Fruit fly (Drosophila melanogaster): Measurements from ENCODE around the gene Pex1.
A peak's percentile ranks its signal among the peaks of the same experiment; 100 is the strongest.

Gene Pex1

dm6 chr3L:14071621-14072020, at the start of gene Pex1:
Gene Pex1 (plus strand): TSS chr3L:14071892.
- TF ChIP-seq EcR (GFP tag; optimal IDR thresholded peaks at IDR 0.05) (no peak), CG12605 (GFP tag; IDR thresholded peaks at IDR 0.05) (peak; percentile 79), CG4496 (GFP tag; IDR thresholded peaks at IDR 0.05) (0 out of 3 replicates have a peak, but pooled peaks have one; percentile 25), CG8301 (tag; optimal IDR thresholded peaks at IDR 0.05) (no peak), CG17806 (tag; optimal IDR thresholded peaks at IDR 0.05) (no peak), Pif1A (GFP tag; optimal IDR thresholded peaks at IDR 0.05) (no peak)

- TF ChIP-seq Snoo (tag; optimal IDR thresholded peaks at IDR 0.05) (no peak), fd96Ca (GFP tag; IDR thresholded peaks at IDR 0.05) (no peak), CG4496 (GFP tag; IDR thresholded peaks at IDR 0.05) (no peak), CG34367 (tag; optimal IDR thresholded peaks at IDR 0.05) (no peak), CG8159 (tag; optimal IDR thresholded peaks at IDR 0.05) (no peak), gl (tag; optimal IDR thresholded peaks at IDR 0.05) (no peak), EcR (GFP tag; optimal IDR thresholded peaks at IDR 0.05) (no peak), CG12605 (GFP tag; IDR thresholded peaks at IDR 0.05) (no peak), CG8301 (tag; optimal IDR thresholded peaks at IDR 0.05) (no peak), CG13204 (GFP tag; optimal IDR thresholded peaks at IDR 0.05) (no peak), D1 (tag; optimal IDR thresholded peaks at IDR 0.05) (no peak), CG14655 (GFP tag; optimal IDR thresholded peaks at IDR 0.05) (no peak), rn (GFP tag; IDR thresholded peaks at IDR 0.05) (no peak), CG15710 (tag; optimal IDR thresholded peaks at IDR 0.05) (no peak), Ets98B (GFP tag; IDR thresholded peaks at IDR 0.05) (no peak), CG17806 (tag; optimal IDR thresholded peaks at IDR 0.05) (no peak), CG9948 (tag; optimal IDR thresholded peaks at IDR 0.05) (no peak), Pif1A (GFP tag; optimal IDR thresholded peaks at IDR 0.05) (no peak), CG10348 (GFP tag; IDR thresholded peaks at IDR 0.05) (no peak), CG32121 (GFP tag; IDR thresholded peaks at IDR 0.05) (no peak)
These were observed 46.0 kb upstream of the Pex1 start for dm6 chr3L:14025736-14026135.

- TF ChIP-seq CG4496 (GFP tag; IDR thresholded peaks at IDR 0.05) (no peak), CG15710 (tag; optimal IDR thresholded peaks at IDR 0.05) (no peak), CG17806 (tag; optimal IDR thresholded peaks at IDR 0.05) (no peak), EcR (GFP tag; optimal IDR thresholded peaks at IDR 0.05) (no peak), Ets98B (GFP tag; IDR thresholded peaks at IDR 0.05) (no peak), CG12605 (GFP tag; IDR thresholded peaks at IDR 0.05) (no peak)
These were observed 44.1 kb upstream of the Pex1 start for dm6 chr3L:14027549-14027948.

- peak; percentile 49; the same call in 1 of the 2 replicates for TF ChIP-seq CG32121 (GFP tag; IDR thresholded peaks at IDR 0.05)
- TF ChIP-seq CG14655 (GFP tag; optimal IDR thresholded peaks at IDR 0.05) = no peak
- TF ChIP-seq CG4496 (GFP tag; IDR thresholded peaks at IDR 0.05) = peak; percentile 77
- TF ChIP-seq CG34367 (tag; optimal IDR thresholded peaks at IDR 0.05) = no peak
- 0 out of 2 replicates have a peak, but pooled peaks have one; percentile 64 for TF ChIP-seq Ets98B (GFP tag; IDR thresholded peaks at IDR 0.05)
- TF ChIP-seq CG12605 (GFP tag; IDR thresholded peaks at IDR 0.05) = peak; percentile 66
- TF ChIP-seq gl (tag; optimal IDR thresholded peaks at IDR 0.05) = peak; percentile 40
These were observed 43.0 kb upstream of the Pex1 start, which contains the start of gene Ptip for dm6 chr3L:14028485-14029384. Gene Ptip (minus strand): TSS chr3L:14029121.

DNA sequence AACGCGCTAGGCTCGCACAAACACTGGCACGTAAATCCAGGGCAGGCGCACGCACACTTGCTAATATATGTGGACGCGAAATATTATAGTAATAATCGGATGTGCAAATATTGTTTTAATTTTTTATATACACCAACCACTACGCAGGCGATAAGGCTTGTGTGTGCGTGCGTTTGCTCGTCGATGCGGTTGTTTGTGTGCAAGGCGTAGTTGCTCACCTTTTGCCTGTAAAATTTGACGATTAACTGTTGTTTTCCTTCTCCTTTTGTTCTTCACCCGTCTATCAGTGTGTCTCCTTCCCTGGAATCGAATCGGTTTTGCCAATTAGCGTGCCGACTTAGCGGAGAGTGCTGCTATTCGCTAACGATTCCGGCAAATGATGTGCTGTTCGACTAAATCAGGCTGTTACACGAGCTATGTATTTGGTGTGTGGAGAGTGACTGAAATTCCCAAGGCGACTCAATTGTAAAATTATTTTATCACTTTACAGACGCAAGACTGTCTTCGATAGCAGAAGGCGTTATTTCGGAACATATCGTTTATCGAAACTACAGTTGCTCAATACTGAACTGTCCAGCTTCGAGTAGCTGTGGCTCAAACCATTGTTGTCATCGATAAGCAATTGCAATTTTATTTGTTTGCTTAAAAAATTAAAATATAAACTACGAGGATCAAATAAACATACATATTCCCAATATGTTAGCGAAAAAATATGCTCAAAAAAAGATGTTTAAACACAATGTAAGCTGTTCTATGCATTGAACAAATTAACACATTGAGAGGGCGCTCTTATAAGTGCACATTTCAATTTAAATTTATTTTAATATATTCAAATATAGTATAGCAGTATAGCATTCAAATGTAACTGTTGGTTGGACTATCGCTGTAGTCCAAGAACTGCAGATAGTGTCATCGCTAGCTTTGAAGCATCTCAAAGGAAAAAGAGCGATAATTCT, 40.2 kb upstream of the Pex1 start, which contains the start of the genes CG6650 and endos:
TSS of gene CG6650 (plus strand) at position 280 of the 956 bp plus-strand sequence.
TSS of gene endos (minus strand) at position 536 of the 956 bp plus-strand sequence.
- no peak for TF ChIP-seq Pif1A (GFP tag; optimal IDR thresholded peaks at IDR 0.05)
- peak; percentile 18 for TF ChIP-seq gl (tag; optimal IDR thresholded peaks at IDR 0.05)
- peak; percentile 40 for TF ChIP-seq CG15710 (tag; optimal IDR thresholded peaks at IDR 0.05)
- no peak for TF ChIP-seq D1 (tag; optimal IDR thresholded peaks at IDR 0.05)
- peak; percentile 5 for TF ChIP-seq Snoo (tag; optimal IDR thresholded peaks at IDR 0.05)
- TF ChIP-seq EcR (GFP tag; optimal IDR thresholded peaks at IDR 0.05) = no peak
- TF ChIP-seq CG8159 (tag; optimal IDR thresholded peaks at IDR 0.05) = peak; percentile 21
- TF ChIP-seq Ets98B (GFP tag; IDR thresholded peaks at IDR 0.05) = 0 out of 2 replicates have a peak, but pooled peaks have one; percentile 5
- peak; percentile 38; the same call in 1 of the 2 replicates for TF ChIP-seq CG32121 (GFP tag; IDR thresholded peaks at IDR 0.05)
- no peak for TF ChIP-seq CG34367 (tag; optimal IDR thresholded peaks at IDR 0.05)
- TF ChIP-seq CG17806 (tag; optimal IDR thresholded peaks at IDR 0.05) = peak; percentile 5
- no peak for TF ChIP-seq CG12605 (GFP tag; IDR thresholded peaks at IDR 0.05)
- peak; percentile 25 for TF ChIP-seq CG13204 (GFP tag; optimal IDR thresholded peaks at IDR 0.05)
- no peak for TF ChIP-seq fd96Ca (GFP tag; IDR thresholded peaks at IDR 0.05)
- TF ChIP-seq Pif1B (GFP tag; optimal IDR thresholded peaks at IDR 0.05) = no peak
- peak; percentile 20 for TF ChIP-seq CG14655 (GFP tag; optimal IDR thresholded peaks at IDR 0.05)
- TF ChIP-seq CG4496 (GFP tag; IDR thresholded peaks at IDR 0.05) = peak; percentile 51; the same call in 1 of the 3 replicates
- peak; percentile 4 for TF ChIP-seq CG9948 (tag; optimal IDR thresholded peaks at IDR 0.05)
- no peak for TF ChIP-seq CG10348 (GFP tag; IDR thresholded peaks at IDR 0.05)
- TF ChIP-seq rn (GFP tag; IDR thresholded peaks at IDR 0.05) = no peak
- peak; percentile 47 for TF ChIP-seq CG8301 (tag; optimal IDR thresholded peaks at IDR 0.05)

Measured in whole organism, pupa.